Fruit fly (Drosophila melanogaster) whole organism, wandering third instar larva: Measurements from ENCODE around the gene fred.

Experiments used
- Abd-B ChIP-seq: fragments of >200 bp; optimal IDR thresholded peaks from 2 replicates; lab custom pipeline; 2017; ENCODE audit warnings: missing biosample characterization, missing genetic modification characterization
- CG32264 ChIP-seq: fragments of 200-800 bp; sonication (Bioruptor generic); optimal IDR thresholded peaks from 2 replicates; lab custom pipeline; 2016; ENCODE audit warnings: missing biosample characterization, missing genetic modification characterization
- CG9705 ChIP-seq: fragments of 200-800 bp; sonication (Bioruptor generic); optimal IDR thresholded peaks from 2 replicates; lab custom pipeline; 2018; ENCODE audit warnings: missing biosample characterization, mild to moderate bottlenecking, missing genetic modification characterization
- CrebA ChIP-seq: fragments of 200-800 bp; sonication (Bioruptor generic); optimal IDR thresholded peaks from 2 replicates; lab custom pipeline; 2016; ENCODE audit warnings: missing biosample characterization, mild to moderate bottlenecking, missing genetic modification characterization, borderline replicate concordance
- Dfd ChIP-seq: fragments of >200 bp; optimal IDR thresholded peaks from 2 replicates; lab custom pipeline; 2017; ENCODE audit warnings: missing biosample characterization, missing genetic modification characterization
- Dif ChIP-seq: fragments of 200-275, 200-300 bp; sonication (Bioruptor generic); optimal IDR thresholded peaks from 2 replicates; lab custom pipeline; 2018; ENCODE audit warnings: missing biosample characterization, missing genetic modification characterization; ENCODE audit not compliant: partially characterized antibody
- GATAd ChIP-seq: sonication (Bioruptor generic); optimal IDR thresholded peaks from 2 replicates; lab custom pipeline; 2016; ENCODE audit warnings: missing biosample characterization, missing genetic modification characterization
- HLH106 ChIP-seq: fragments of 200-800 bp; optimal IDR thresholded peaks from 3 replicates; lab custom pipeline; 2019; ENCODE audit warnings: missing biosample characterization, mild to moderate bottlenecking, missing genetic modification characterization, moderate library complexity
- Hnf4 ChIP-seq: fragments of 200-800 bp; sonication (Bioruptor generic); optimal IDR thresholded peaks from 2 replicates; lab custom pipeline; 2016; ENCODE audit warnings: missing biosample characterization, mild to moderate bottlenecking, missing genetic modification characterization
- Hr78 ChIP-seq: fragments of >200 bp; optimal IDR thresholded peaks from 2 replicates; lab custom pipeline; 2017; ENCODE audit warnings: missing biosample characterization, missing genetic modification characterization
- Hr83 ChIP-seq: fragments of 200-300 bp; sonication (Bioruptor generic); optimal IDR thresholded peaks from 2 replicates; lab custom pipeline; 2016; ENCODE audit warnings: missing biosample characterization, mild to moderate bottlenecking, missing genetic modification characterization, moderate library complexity; ENCODE audit not compliant: poor library complexity, severe bottlenecking
- Jra ChIP-seq: sonication (Bioruptor generic); optimal IDR thresholded peaks from 2 replicates; lab custom pipeline; 2016; ENCODE audit warnings: missing biosample characterization, missing genetic modification characterization
- Mio ChIP-seq: sonication (Bioruptor generic); optimal IDR thresholded peaks from 2 replicates; lab custom pipeline; 2016; ENCODE audit warnings: missing biosample characterization, missing genetic modification characterization
- Myc ChIP-seq: fragments of >200 bp; optimal IDR thresholded peaks from 2 replicates; lab custom pipeline; 2017
- N ChIP-seq: fragments of >200 bp; optimal IDR thresholded peaks from 2 replicates; lab custom pipeline; 2018; ENCODE audit warnings: missing biosample characterization, missing external identifiers, missing genetic modification characterization
- OdsH ChIP-seq: fragments of 200-800 bp; sonication (Bioruptor generic); optimal IDR thresholded peaks from 2 replicates; lab custom pipeline; 2016; ENCODE audit warnings: missing biosample characterization, mild to moderate bottlenecking, missing genetic modification characterization
- Rel ChIP-seq, 2 experiments: fragments of 200-800 bp; sonication (Bioruptor generic) in 1 of 2; optimal IDR thresholded peaks; 2 replicates in 1 of 2; 3 replicates in 1 of 2; lab custom pipeline; 2016 to 2019; ENCODE audit warnings: mild to moderate bottlenecking in 2 of 2, missing biosample characterization in 2 of 2, missing genetic modification characterization in 2 of 2, moderate library complexity in 1 of 2
- Sp1 ChIP-seq: fragments of 200-800 bp; sonication (Bioruptor generic); optimal IDR thresholded peaks from 3 replicates; lab custom pipeline; 2019; ENCODE audit warnings: missing biosample characterization, mild to moderate bottlenecking, missing genetic modification characterization, moderate library complexity
- Vsx2 ChIP-seq: fragments of 200-300, 225-300 bp; sonication (Bioruptor generic); optimal IDR thresholded peaks from 2 replicates; lab custom pipeline; 2018; ENCODE audit warnings: missing biosample characterization, missing genetic modification characterization; ENCODE audit not compliant: partially characterized antibody
- br ChIP-seq: fragments of 200-800 bp; sonication (Bioruptor generic); optimal IDR thresholded peaks from 2 replicates; lab custom pipeline; 2016; ENCODE audit warnings: missing biosample characterization, missing genetic modification characterization
- brk ChIP-seq: fragments of 200-800 bp; sonication (Bioruptor generic); optimal IDR thresholded peaks from 2 replicates; lab custom pipeline; 2016; ENCODE audit warnings: missing biosample characterization, mild to moderate bottlenecking, missing genetic modification characterization
- dl ChIP-seq, 2 experiments: fragments of 175-275, 200-275 bp in 1 of 2; fragments of 200-275 bp in 1 of 2; sonication (Bioruptor generic); optimal IDR thresholded peaks; lab custom pipeline; 2018; ENCODE audit warnings: mild to moderate bottlenecking in 2 of 2, missing biosample characterization in 2 of 2, missing genetic modification characterization in 2 of 2, moderate library complexity in 2 of 2; ENCODE audit not compliant: partially characterized antibody in 2 of 2, insufficient read depth in 1 of 2
- dmrt93B ChIP-seq: fragments of 200-800 bp; sonication (Bioruptor generic); optimal IDR thresholded peaks from 2 replicates; lab custom pipeline; 2018; ENCODE audit warnings: missing biosample characterization, mild to moderate bottlenecking, missing genetic modification characterization
- dsf ChIP-seq: sonication (Bioruptor generic); optimal IDR thresholded peaks from 2 replicates; lab custom pipeline; 2016; ENCODE audit warnings: missing biosample characterization, missing genetic modification characterization, borderline replicate concordance
- ey ChIP-seq: fragments of 200-800 bp; sonication (Bioruptor generic); optimal IDR thresholded peaks from 2 replicates; lab custom pipeline; 2016; ENCODE audit warnings: missing biosample characterization, missing genetic modification characterization
- foxo ChIP-seq, 2 experiments: fragments of 200-800 bp; sonication (Bioruptor generic); optimal IDR thresholded peaks; 2 replicates in 1 of 2; 3 replicates in 1 of 2; lab custom pipeline; 2016 to 2017; ENCODE audit warnings: missing biosample characterization in 2 of 2, missing genetic modification characterization in 2 of 2
- fru ChIP-seq: fragments of 200-800 bp; sonication (Bioruptor generic); optimal IDR thresholded peaks from 3 replicates; lab custom pipeline; 2016; ENCODE audit warnings: missing biosample characterization, mild to moderate bottlenecking, missing genetic modification characterization
- h ChIP-seq: fragments of 200-800 bp; sonication (Bioruptor generic); optimal IDR thresholded peaks from 3 replicates; lab custom pipeline; 2016; ENCODE audit warnings: missing biosample characterization, mild to moderate bottlenecking, missing genetic modification characterization
- jim ChIP-seq: fragments of 175-275, 200-325 bp; sonication (Bioruptor generic); optimal IDR thresholded peaks from 2 replicates; lab custom pipeline; 2016; ENCODE audit warnings: missing biosample characterization, mild to moderate bottlenecking, missing genetic modification characterization
- lola ChIP-seq: fragments of >200 bp; optimal IDR thresholded peaks from 2 replicates; lab custom pipeline; 2017; ENCODE audit warnings: missing biosample characterization, missing genetic modification characterization
- pan ChIP-seq: fragments of >200 bp; optimal IDR thresholded peaks from 2 replicates; lab custom pipeline; 2017
- psq ChIP-seq: fragments of 200-800 bp; sonication (Bioruptor generic); optimal IDR thresholded peaks from 3 replicates; lab custom pipeline; 2017; ENCODE audit warnings: missing biosample characterization, mild to moderate bottlenecking, missing genetic modification characterization, moderate library complexity
- rgr ChIP-seq: fragments of 200-800 bp; sonication (Bioruptor generic); optimal IDR thresholded peaks from 3 replicates; lab custom pipeline; 2016; ENCODE audit warnings: missing biosample characterization, mild to moderate bottlenecking, missing genetic modification characterization
- sage ChIP-seq: fragments of 200-800 bp; sonication (Bioruptor generic); optimal IDR thresholded peaks from 2 replicates; lab custom pipeline; 2016; ENCODE audit warnings: missing biosample characterization, mild to moderate bottlenecking, missing genetic modification characterization
- sv ChIP-seq: fragments of 200-800 bp; sonication (Bioruptor generic); optimal IDR thresholded peaks from 3 replicates; lab custom pipeline; 2016; ENCODE audit warnings: missing biosample characterization, missing genetic modification characterization
- tai ChIP-seq: sonication (Bioruptor generic); optimal IDR thresholded peaks from 2 replicates; lab custom pipeline; 2016; ENCODE audit warnings: missing biosample characterization, missing genetic modification characterization
- usp ChIP-seq: fragments of >200 bp; optimal IDR thresholded peaks from 2 replicates; lab custom pipeline; 2017; ENCODE audit warnings: missing biosample characterization, missing genetic modification characterization
- woc ChIP-seq: sonication (Bioruptor generic); optimal IDR thresholded peaks from 2 replicates; lab custom pipeline; 2016; ENCODE audit warnings: missing biosample characterization, mild to moderate bottlenecking, missing genetic modification characterization

Gene fred

DNA sequence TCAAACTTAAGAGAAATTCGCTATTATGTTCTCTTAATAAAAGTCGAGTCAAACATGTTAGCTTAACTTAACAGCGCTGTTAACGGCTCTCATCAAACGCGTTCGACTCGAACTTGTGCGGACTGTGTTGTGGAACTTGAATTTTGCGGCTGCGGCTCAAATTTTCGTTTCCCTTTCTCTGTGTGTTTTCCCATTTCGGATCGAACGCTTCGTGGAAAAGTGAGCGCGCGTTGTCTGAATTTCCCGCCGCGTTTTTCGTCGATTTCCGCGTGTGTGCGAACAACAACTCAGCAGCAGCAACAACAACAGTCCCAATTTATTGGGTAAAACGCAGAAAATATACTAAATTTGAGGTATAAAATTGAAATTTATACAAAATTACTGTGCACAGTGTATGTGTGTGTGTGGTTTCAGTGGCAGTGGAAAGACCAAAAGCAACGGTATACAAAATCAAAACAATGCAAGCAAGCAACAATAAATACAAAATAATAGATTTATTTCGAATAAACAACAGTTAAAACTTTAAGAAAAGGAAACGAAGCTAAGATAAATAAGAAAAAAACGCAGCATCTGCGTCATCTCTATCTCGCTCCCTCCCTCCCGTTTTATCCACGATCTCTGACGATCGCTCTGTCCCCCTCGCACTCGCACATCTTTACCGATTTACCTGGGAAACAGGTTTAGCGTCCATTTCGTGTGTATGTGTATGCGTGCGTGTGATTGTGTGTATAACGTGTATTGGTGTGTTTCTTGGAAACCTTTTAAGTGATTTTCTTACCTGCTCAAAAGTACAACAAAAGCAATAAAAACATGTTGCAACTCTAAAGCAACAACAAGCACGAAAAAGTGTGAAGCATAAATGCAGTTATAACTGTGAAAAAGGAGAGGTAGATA, 39.9 kb upstream of the fred start, which contains the start of gene ed:
TSS of gene ed (plus strand) at position 175 of the 894 bp plus-strand sequence.
- TF ChIP-seq Sp1 (GFP tag; lab: Kevin White, UChicago), result peak; percentile 5
- TF ChIP-seq CG9705 (GFP tag; lab: Kevin White, UChicago), result no peak
- TF ChIP-seq Vsx2 (GFP tag; lab: Kevin White, UChicago), result peak; percentile 84
- peak; percentile 80 for TF ChIP-seq Dif (GFP tag; lab: Kevin White, UChicago)
- TF ChIP-seq N (GFP tag; lab: Kevin White, UChicago), result peak; percentile 2
- peak; percentile 9 for TF ChIP-seq CrebA
- TF ChIP-seq Hr78, result no peak
- peak; percentile 77 for TF ChIP-seq psq
- TF ChIP-seq Myc, result no peak
- TF ChIP-seq, all 38 proteins: peak for 6

dm6 chr2L:4030236-4030943, 38.9 kb upstream of the fred start:
- TF ChIP-seq tai (GFP tag; lab: Kevin White, UChicago), result no peak
- no peak for TF ChIP-seq N (GFP tag; lab: Kevin White, UChicago)
- no peak for TF ChIP-seq CrebA
- TF ChIP-seq Sp1 (GFP tag; lab: Kevin White, UChicago), result peak; percentile 33
- no peak for TF ChIP-seq Mio (GFP tag; lab: Kevin White, UChicago)
- TF ChIP-seq dmrt93B (GFP tag; lab: Kevin White, UChicago), result no peak
- no peak for TF ChIP-seq GATAd (GFP tag; lab: Kevin White, UChicago)
- TF ChIP-seq br (GFP tag; lab: Kevin White, UChicago), result peak; percentile 42
- peak; percentile 6 for TF ChIP-seq sv (GFP tag; lab: Kevin White, UChicago)
- no peak for TF ChIP-seq Jra
- peak; percentile 36 to 44 for TF ChIP-seq dl (GFP tag; optimal IDR thresholded peaks at IDR 0.05; lab: Kevin White, UChicago; ENCODE audit: insufficient read depth in 1 of 2, partially characterized antibody in 2 of 2)
- peak; percentile 54 for TF ChIP-seq Dfd (GFP tag; lab: Kevin White, UChicago)
- TF ChIP-seq fru (GFP tag; lab: Kevin White, UChicago), result peak; percentile 29
- no peak for TF ChIP-seq brk (GFP tag; lab: Kevin White, UChicago)
- TF ChIP-seq CG32264 (GFP tag; lab: Kevin White, UChicago), result no peak
- no peak for TF ChIP-seq dsf (GFP tag; lab: Kevin White, UChicago)
- TF ChIP-seq lola, result no peak
- peak in 1 of 2 experiments; percentile 52 for TF ChIP-seq foxo (GFP tag; optimal IDR thresholded peaks at IDR 0.05; lab: Kevin White, UChicago)
- TF ChIP-seq usp, result no peak
- TF ChIP-seq sage (GFP tag; lab: Kevin White, UChicago), result no peak
- no peak for TF ChIP-seq CG9705 (GFP tag; lab: Kevin White, UChicago)
- peak; percentile 39 for TF ChIP-seq Hnf4 (GFP tag; lab: Kevin White, UChicago)
- no peak for TF ChIP-seq Abd-B
- TF ChIP-seq rgr (GFP tag; lab: Kevin White, UChicago), result peak; percentile 52
- TF ChIP-seq pan (lab: Kevin White, UChicago), result no peak
- peak; percentile 53 for TF ChIP-seq ey (GFP tag; lab: Kevin White, UChicago)
- peak; percentile 62 for TF ChIP-seq HLH106
- TF ChIP-seq psq, result peak; percentile 44
- no peak for TF ChIP-seq jim (GFP tag; lab: Kevin White, UChicago)
- TF ChIP-seq h (GFP tag; lab: Kevin White, UChicago), result peak; percentile 58
- peak; percentile 97 for TF ChIP-seq Vsx2 (GFP tag; lab: Kevin White, UChicago)
- no peak for TF ChIP-seq Hr78
- no peak for TF ChIP-seq Myc
- peak; percentile 68 for TF ChIP-seq woc (GFP tag; lab: Kevin White, UChicago)
- TF ChIP-seq Rel (GFP tag; optimal IDR thresholded peaks at IDR 0.05; lab: Kevin White, UChicago), result no peak
- no peak for TF ChIP-seq Rel (tag; optimal IDR thresholded peaks at IDR 0.05; lab: Kevin White, UChicago)
- peak; percentile 36 for TF ChIP-seq OdsH (GFP tag; lab: Kevin White, UChicago)
- no peak for TF ChIP-seq Hr83 (GFP tag; lab: Kevin White, UChicago)
- peak; percentile 94 for TF ChIP-seq Dif (GFP tag; lab: Kevin White, UChicago)
